Worm (Caenorhabditis elegans): ENCODE measurements around the gene cnnm-2.

The cnnm-2 gene

ce11 chrX:8806070-8806799 is 5.7 kb upstream of the cnnm-2 start, which contains the start of gene R04E5.8 (continued):
- TF ChIP-seq attf-3 (GFP tag; conservative IDR thresholded peaks at IDR 0.05) (no peak), zfh-2 (GFP tag; conservative IDR thresholded peaks at IDR 0.05) (peak; percentile 97), lin-26 (GFP tag; IDR thresholded peaks at IDR 0.05) (no peak), ekl-4 (GFP tag; IDR thresholded peaks at IDR 0.05) (no peak), attf-5 (GFP tag; optimal IDR thresholded peaks at IDR 0.05) (peak; percentile 68), dpl-1 (GFP tag; optimal IDR thresholded peaks at IDR 0.05) (no peak), aptf-2 (GFP tag; conservative IDR thresholded peaks at IDR 0.05) (no peak), dox-1 (GFP tag; IDR thresholded peaks at IDR 0.05) (peak; percentile 71), nhr-120 (GFP tag; IDR thresholded peaks at IDR 0.05) (no peak), tbp1 (GFP tag; optimal IDR thresholded peaks at IDR 0.05) (peak; percentile 20), K11D2.4 (GFP tag; IDR thresholded peaks at IDR 0.05) (no peak), atf-7 (tag; optimal IDR thresholded peaks at IDR 0.05) (peak; percentile 42), nfya-1 (tag; optimal IDR thresholded peaks at IDR 0.05; ENCODE audit: borderline replicate concordance, insufficient read depth) (no peak), nhr-179 (tag; optimal IDR thresholded peaks at IDR 0.05) (no peak), snpc-4 (GFP tag; optimal IDR thresholded peaks at IDR 0.05) (no peak), snpc-4 (tag; optimal IDR thresholded peaks at IDR 0.05) (peak in 1 of 4 experiments; percentile 32), mcd-1 (GFP tag; IDR thresholded peaks at IDR 0.05) (peak; percentile 33; the same call in 1 of the 2 replicates), hlh-12 (tag; optimal IDR thresholded peaks at IDR 0.05) (no peak), D2030.7 (GFP tag; IDR thresholded peaks at IDR 0.05) (no peak), hmg-20 (GFP tag; IDR thresholded peaks at IDR 0.05) (peak; percentile 9; the same call in 1 of the 2 replicates)

DNA sequence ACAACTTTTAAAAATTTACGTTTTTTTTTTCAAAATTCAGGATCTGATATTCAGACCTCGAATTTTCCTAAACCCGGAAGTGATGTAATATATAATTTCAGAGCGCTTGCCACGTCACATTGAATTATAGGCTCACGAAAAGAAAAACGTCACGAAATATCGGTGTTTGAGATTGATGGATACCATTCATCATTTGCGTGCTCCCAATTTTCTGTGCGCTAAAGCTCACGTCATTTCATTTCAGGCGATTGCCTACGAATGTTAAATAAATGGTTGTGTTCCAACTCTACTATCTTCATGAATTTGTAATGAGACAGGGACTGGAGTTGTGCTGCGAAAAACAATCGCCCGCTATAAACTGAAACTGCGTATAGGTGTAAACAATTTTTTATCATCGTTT is 3.2 kb upstream of the cnnm-2 start:
- no peak for TF ChIP-seq zim-3 (tag; optimal IDR thresholded peaks at IDR 0.05)
- no peak for TF ChIP-seq nhr-179 (tag; optimal IDR thresholded peaks at IDR 0.05)

- TF ChIP-seq hmg-20 (GFP tag; IDR thresholded peaks at IDR 0.05), result peak; percentile 50; the same call in 1 of the 2 replicates
- TF ChIP-seq F49E8.2 (tag; optimal IDR thresholded peaks at IDR 0.05; ENCODE audit: insufficient read depth), result no peak
- no peak for TF ChIP-seq ztf-25 (GFP tag; IDR thresholded peaks at IDR 0.05)
- no peak for TF ChIP-seq akir-1 (GFP tag; optimal IDR thresholded peaks at IDR 0.05)
- TF ChIP-seq hlh-26 (GFP tag; conservative IDR thresholded peaks at IDR 0.05), result 0 out of 2 replicates have a peak, but pooled peaks have one; percentile 48
- no peak for TF ChIP-seq ztf-3 (GFP tag; optimal IDR thresholded peaks at IDR 0.05)
- no peak for TF ChIP-seq dpff-1 (tag; optimal IDR thresholded peaks at IDR 0.05)
- peak; percentile 82 for TF ChIP-seq ztf-22 (GFP tag; optimal IDR thresholded peaks at IDR 0.05)
- peak; percentile 11 for TF ChIP-seq die-1 (tag; optimal IDR thresholded peaks at IDR 0.05)
- TF ChIP-seq pha-4 (tag; optimal IDR thresholded peaks at IDR 0.05), result peak; percentile 50
- TF ChIP-seq tbp1 (GFP tag; optimal IDR thresholded peaks at IDR 0.05), result peak; percentile 68
- TF ChIP-seq K12H6.12 (tag; optimal IDR thresholded peaks at IDR 0.05), result peak; percentile 89
- TF ChIP-seq F57C9.4 (tag; optimal IDR thresholded peaks at IDR 0.05), result no peak
- peak; percentile 7 for TF ChIP-seq F52B5.7 (tag; optimal IDR thresholded peaks at IDR 0.05)
- peak; percentile 84 for TF ChIP-seq nhr-90 (tag; optimal IDR thresholded peaks at IDR 0.05)
- TF ChIP-seq atf-7 (tag; optimal IDR thresholded peaks at IDR 0.05), result peak; percentile 64
- TF ChIP-seq chd-7 (tag; optimal IDR thresholded peaks at IDR 0.05), result peak; percentile 80
- no peak for TF ChIP-seq snpc-1.3 (tag; optimal IDR thresholded peaks at IDR 0.05; ENCODE audit: insufficient read depth)
- TF ChIP-seq snpc-1.1 (tag; optimal IDR thresholded peaks at IDR 0.05; ENCODE audit: insufficient read depth), result no peak
- TF ChIP-seq mel-28 (tag; optimal IDR thresholded peaks at IDR 0.05; ENCODE audit: borderline replicate concordance), result peak; percentile 17
- TF ChIP-seq Y53F4B.3 (GFP tag; IDR thresholded peaks at IDR 0.05), result no peak
- no peak for TF ChIP-seq lin-26 (GFP tag; IDR thresholded peaks at IDR 0.05)
- peak; percentile 84 for TF ChIP-seq hmg-1.2 (GFP tag; IDR thresholded peaks at IDR 0.05)
- TF ChIP-seq lsl-1 (GFP tag; optimal IDR thresholded peaks at IDR 0.05), result no peak
- TF ChIP-seq egl-18 (GFP tag; IDR thresholded peaks at IDR 0.05), result no peak
- TF ChIP-seq let-607 (tag; optimal IDR thresholded peaks at IDR 0.05), result peak; percentile 89 to 92
- no peak for TF ChIP-seq madf-8 (GFP tag; conservative IDR thresholded peaks at IDR 0.05)
Observed at ce11 chrX:8810908-8811307, 997 bp upstream of the cnnm-2 start, which contains the start of gene R04E5.9. TSS of gene R04E5.9 (minus strand) at chrX:8811142.
